Worm (Caenorhabditis elegans) whole organism, L3 larva: ENCODE results near the gene ZC449.1.

Experiments
- R02D3.7 ChIP-seq: fragments of 150-350 bp; optimal IDR thresholded peaks from 2 replicates; lab custom pipeline; 2014; ENCODE audit warnings: missing biosample characterization, missing genetic modification characterization
- ZK546.5 ChIP-seq: sonication (generic microtip); optimal IDR thresholded peaks from 2 replicates; lab custom pipeline; 2017; ENCODE audit warnings: missing biosample characterization, missing genetic modification characterization
- aly-2 ChIP-seq: fragments of 150-350 bp; optimal IDR thresholded peaks from 2 replicates; lab custom pipeline; 2014; ENCODE audit warnings: missing biosample characterization, missing genetic modification characterization
- ama-1 ChIP-seq: fragments of 150-350 bp; optimal IDR thresholded peaks from 2 replicates; lab custom pipeline; 2018
- ceh-16 ChIP-seq: sonication (generic microtip); optimal IDR thresholded peaks from 2 replicates; lab custom pipeline; 2017; ENCODE audit warnings: missing biosample characterization, missing genetic modification characterization
- ceh-28 ChIP-seq: fragments of 150-350 bp; optimal IDR thresholded peaks from 2 replicates; lab custom pipeline; 2014; ENCODE audit warnings: missing biosample characterization, missing genetic modification reagents, missing genetic modification characterization
- ceh-9 ChIP-seq: sonication (generic microtip); optimal IDR thresholded peaks from 2 replicates; lab custom pipeline; 2018; ENCODE audit warnings: missing biosample characterization, missing genetic modification characterization
- daf-12 ChIP-seq: fragments of 150-350 bp; optimal IDR thresholded peaks from 2 replicates; lab custom pipeline; 2014; ENCODE audit warnings: missing biosample characterization, missing genetic modification reagents, missing genetic modification characterization
- egl-5 ChIP-seq: fragments of 150-350 bp; optimal IDR thresholded peaks from 2 replicates; lab custom pipeline; 2017; ENCODE audit warnings: missing biosample characterization, missing genetic modification reagents, missing genetic modification characterization, inconsistent platforms
- elt-1 ChIP-seq: fragments of 150-350 bp; optimal IDR thresholded peaks from 2 replicates; lab custom pipeline; 2014; ENCODE audit warnings: missing biosample characterization, missing genetic modification characterization
- elt-2 ChIP-seq: sonication (generic microtip); optimal IDR thresholded peaks from 2 replicates; lab custom pipeline; 2016; ENCODE audit warnings: missing genetic modification reagents, mild to moderate bottlenecking, missing genetic modification characterization, missing compliant biosample characterization
- elt-3 ChIP-seq, 3 experiments: fragments of 150-350 bp in 1 of 3; sonication (generic microtip) in 2 of 3; optimal IDR thresholded peaks; 2 replicates in 2 of 3; 4 replicates in 1 of 3; lab custom pipeline; 2014 to 2017; ENCODE audit warnings: missing biosample characterization in 3 of 3, missing genetic modification characterization in 3 of 3
- eor-1 ChIP-seq, 2 experiments: fragments of 150-350 bp; optimal IDR thresholded peaks; 2 replicates each; lab custom pipeline; 2014 to 2018; ENCODE audit warnings: missing biosample characterization in 2 of 2, missing genetic modification characterization in 2 of 2
- fkh-10 ChIP-seq: sonication (generic microtip); optimal IDR thresholded peaks from 2 replicates; lab custom pipeline; 2017; ENCODE audit warnings: missing biosample characterization, missing genetic modification reagents, missing genetic modification characterization
- fkh-2 ChIP-seq: fragments of 150-350 bp; optimal IDR thresholded peaks from 2 replicates; lab custom pipeline; 2014; ENCODE audit warnings: missing biosample characterization, missing genetic modification reagents, missing genetic modification characterization
- hmg-11 ChIP-seq: sonication (generic microtip); optimal IDR thresholded peaks from 2 replicates; lab custom pipeline; 2016; ENCODE audit warnings: missing genetic modification characterization, missing compliant biosample characterization
- jun-1 ChIP-seq: fragments of 150-350 bp; optimal IDR thresholded peaks from 2 replicates; lab custom pipeline; 2014; ENCODE audit warnings: missing biosample characterization, missing genetic modification reagents, missing genetic modification characterization
- lin-39 ChIP-seq: fragments of 150-350 bp; optimal IDR thresholded peaks from 2 replicates; lab custom pipeline; 2018; ENCODE audit warnings: missing biosample characterization, missing genetic modification reagents, missing genetic modification characterization
- lsy-12 ChIP-seq: sonication (generic microtip); optimal IDR thresholded peaks from 2 replicates; lab custom pipeline; 2016; ENCODE audit warnings: mild to moderate bottlenecking, missing genetic modification characterization, missing compliant biosample characterization
- mdl-1 ChIP-seq: fragments of 150-350 bp; optimal IDR thresholded peaks from 2 replicates; lab custom pipeline; 2014; ENCODE audit warnings: missing biosample characterization, missing genetic modification characterization
- nfya-1 ChIP-seq: sonication (generic microtip); optimal IDR thresholded peaks from 2 replicates; lab custom pipeline; 2017; ENCODE audit warnings: missing genetic modification characterization, mild to moderate bottlenecking, missing compliant biosample characterization, antibody characterized with exemption, moderate library complexity; ENCODE audit not compliant: insufficient read depth
- nhr-11 ChIP-seq: fragments of 150-350 bp; optimal IDR thresholded peaks from 2 replicates; lab custom pipeline; 2014; ENCODE audit warnings: missing biosample characterization, missing genetic modification characterization
- nhr-23 ChIP-seq: fragments of 150-350 bp; optimal IDR thresholded peaks from 2 replicates; lab custom pipeline; 2014; ENCODE audit warnings: missing biosample characterization, missing genetic modification reagents, missing genetic modification characterization
- nhr-237 ChIP-seq: fragments of 150-350 bp; optimal IDR thresholded peaks from 2 replicates; lab custom pipeline; 2014; ENCODE audit warnings: missing biosample characterization, missing genetic modification characterization
- nhr-25 ChIP-seq: sonication (generic microtip); optimal IDR thresholded peaks from 2 replicates; lab custom pipeline; 2017; ENCODE audit warnings: missing biosample characterization, missing genetic modification characterization
- nhr-28 ChIP-seq: fragments of 150-350 bp; optimal IDR thresholded peaks from 2 replicates; lab custom pipeline; 2014; ENCODE audit warnings: missing biosample characterization, missing genetic modification characterization
- nhr-43 ChIP-seq: sonication (generic microtip); optimal IDR thresholded peaks from 2 replicates; lab custom pipeline; 2016; ENCODE audit warnings: mild to moderate bottlenecking, missing genetic modification characterization, missing compliant biosample characterization; ENCODE audit not compliant: poor library complexity, severe bottlenecking
- nhr-67 ChIP-seq: fragments of 150-350 bp; optimal IDR thresholded peaks from 2 replicates; lab custom pipeline; 2014; ENCODE audit warnings: missing biosample characterization, missing genetic modification characterization
- pha-4 ChIP-seq: fragments of 150-350 bp; optimal IDR thresholded peaks from 2 replicates; lab custom pipeline; 2014; ENCODE audit warnings: missing biosample characterization, missing genetic modification reagents, missing genetic modification characterization
- pqm-1 ChIP-seq: fragments of 150-350 bp; optimal IDR thresholded peaks from 2 replicates; lab custom pipeline; 2017; ENCODE audit warnings: missing biosample characterization, missing genetic modification characterization, inconsistent platforms
- sea-2 ChIP-seq: fragments of 150-350 bp; sonication (generic microtip); optimal IDR thresholded peaks from 4 replicates; lab custom pipeline; 2014; ENCODE audit warnings: missing biosample characterization, missing genetic modification reagents, missing genetic modification characterization
- skn-1 ChIP-seq: fragments of 150-350 bp; optimal IDR thresholded peaks from 2 replicates; lab custom pipeline; 2014; ENCODE audit warnings: missing biosample characterization, missing genetic modification characterization
- tbx-2 ChIP-seq: sonication (generic microtip); optimal IDR thresholded peaks from 2 replicates; lab custom pipeline; 2016; ENCODE audit warnings: mild to moderate bottlenecking, missing genetic modification characterization, missing compliant biosample characterization
- unc-39 ChIP-seq: sonication (generic microtip); optimal IDR thresholded peaks from 4 replicates; lab custom pipeline; 2017; ENCODE audit warnings: missing biosample characterization, missing genetic modification characterization
- unc-62 ChIP-seq: fragments of 150-350 bp; sonication (generic microtip); optimal IDR thresholded peaks from 4 replicates; lab custom pipeline; 2014; ENCODE audit warnings: missing biosample characterization, missing genetic modification reagents, missing genetic modification characterization
- ztf-11 ChIP-seq: fragments of 150-350 bp; optimal IDR thresholded peaks from 2 replicates; lab custom pipeline; 2014; ENCODE audit warnings: missing biosample characterization, missing genetic modification characterization
- ztf-4 ChIP-seq: fragments of 150-350 bp; optimal IDR thresholded peaks from 2 replicates; lab custom pipeline; 2014; ENCODE audit warnings: missing biosample characterization, missing genetic modification characterization

The ZC449.1 gene

ce11 chrX:5060756-5061155 lies 36.5 kb downstream of the ZC449.1 start, which contains the start of gene C24H10.3:
Gene C24H10.3 (plus strand): TSS chrX:5061056.
- TF ChIP-seq elt-3 (tag; optimal IDR thresholded peaks at IDR 0.05; lab: Kevin White, UChicago) (peak in 1 of 3 experiments; percentile 26), nhr-25 (tag; lab: Kevin White, UChicago) (peak; percentile 59), aly-2 (no peak), ceh-9 (tag; lab: Kevin White, UChicago) (no peak)
- TF ChIP-seq, all 47 proteins: peak for 2

ce11 chrX:5061763-5062162 lies 37.5 kb downstream of the ZC449.1 start:
- TF ChIP-seq ztf-4 (no peak), skn-1 (no peak), nhr-23 (tag; lab: Kevin White, UChicago) (peak; percentile 55), lsy-12 (no peak), elt-1 (tag; lab: Kevin White, UChicago) (peak; percentile 93), ama-1 (no peak), nhr-25 (tag; lab: Kevin White, UChicago) (peak; percentile 38), ceh-28 (no peak), eor-1 (tag; optimal IDR thresholded peaks at IDR 0.05; lab: Kevin White, UChicago) (no peak), tbx-2 (tag; lab: Kevin White, UChicago) (no peak), ZK546.5 (tag; lab: Kevin White, UChicago) (no peak), R02D3.7 (no peak), sea-2 (GFP tag; lab: Kevin White, UChicago) (no peak), ceh-9 (tag; lab: Kevin White, UChicago) (no peak), ztf-11 (tag; lab: Kevin White, UChicago) (no peak)

- TF ChIP-seq ceh-28 (peak; percentile 60), elt-2 (tag; lab: Kevin White, UChicago) (peak; percentile 90), pqm-1 (tag; lab: Kevin White, UChicago) (peak; percentile 22), lin-39 (peak; percentile 91), elt-1 (tag; lab: Kevin White, UChicago) (peak; percentile 8), mdl-1 (tag; lab: Kevin White, UChicago) (no peak), ztf-4 (no peak), egl-5 (tag; lab: Kevin White, UChicago) (peak; percentile 56), nhr-11 (tag; lab: Kevin White, UChicago) (no peak), nfya-1 (peak; percentile 76), hmg-11 (tag; lab: Kevin White, UChicago) (peak; percentile 69), fkh-10 (GFP tag; lab: Kevin White, UChicago) (no peak), nhr-28 (tag; lab: Kevin White, UChicago) (no peak), unc-62 (no peak), pha-4 (tag; lab: Kevin White, UChicago) (peak; percentile 51), unc-39 (tag; lab: Kevin White, UChicago) (no peak), tbx-2 (tag; lab: Kevin White, UChicago) (peak; percentile 20)
Observed at ce11 chrX:5063750-5064652, 39.8 kb downstream of the ZC449.1 start, which contains the start of gene C24H10.2. Gene C24H10.2 (plus strand): TSS chrX:5064602.

ce11 chrX:5066570-5066969 lies 42.4 kb downstream of the ZC449.1 start:
- TF ChIP-seq egl-5 (tag; lab: Kevin White, UChicago) (no peak), ama-1 (peak; percentile 41)

ce11 chrX:5067796-5068195 lies 43.6 kb downstream of the ZC449.1 start, which contains the start of gene clc-7:
Gene clc-7 (plus strand): TSS chrX:5068096.
- TF ChIP-seq R02D3.7 (no peak), ceh-16 (no peak), elt-3 (tag; optimal IDR thresholded peaks at IDR 0.05; lab: Kevin White, UChicago) (no peak), hmg-11 (tag; lab: Kevin White, UChicago) (no peak), lin-39 (no peak), jun-1 (tag; lab: Kevin White, UChicago) (no peak), sea-2 (GFP tag; lab: Kevin White, UChicago) (no peak), nhr-237 (tag; lab: Kevin White, UChicago) (no peak), fkh-2 (tag; lab: Kevin White, UChicago) (no peak), nhr-28 (tag; lab: Kevin White, UChicago) (no peak), egl-5 (tag; lab: Kevin White, UChicago) (no peak), nhr-43 (no peak), daf-12 (tag; lab: Kevin White, UChicago) (no peak), nhr-11 (tag; lab: Kevin White, UChicago) (no peak), nfya-1 (no peak), nhr-67 (tag; lab: Kevin White, UChicago) (no peak), mdl-1 (tag; lab: Kevin White, UChicago) (no peak), ceh-28 (no peak), unc-62 (no peak)
